Worm (Caenorhabditis elegans): Measurements from ENCODE around the gene F53B7.7.

- TF ChIP-seq tbx-11 (GFP tag; IDR thresholded peaks at IDR 0.05): no peak
- no peak for TF ChIP-seq hmbx-1 (tag; optimal IDR thresholded peaks at IDR 0.05)
- no peak for TF ChIP-seq ama-1 (optimal IDR thresholded peaks at IDR 0.05)
- no peak for TF ChIP-seq flt-1 (GFP tag; IDR thresholded peaks at IDR 0.05)
- TF ChIP-seq B0310.2 (tag; optimal IDR thresholded peaks at IDR 0.05): no peak
- no peak for TF ChIP-seq tra-4 (tag; optimal IDR thresholded peaks at IDR 0.05)
- no peak for TF ChIP-seq pes-1 (GFP tag; IDR thresholded peaks at IDR 0.05)
Observed at ce11 chrV:11002434-11002833, 3.5 kb downstream of the F53B7.7 start, which contains the start of gene F53B7.4.
